Fruit fly (Drosophila melanogaster): ENCODE measurements around the gene m.

m gene

dm6 chrX:11715937-11716730 lies 37.9 kb upstream of the m start (continued):
- no peak for TF ChIP-seq D (optimal IDR thresholded peaks at IDR 0.05)
- peak; percentile 87 for TF ChIP-seq D (GFP tag; optimal IDR thresholded peaks at IDR 0.05)
- TF ChIP-seq CG7963 (GFP tag; IDR thresholded peaks at IDR 0.05; ENCODE audit: partially characterized antibody): peak; percentile 78
- TF ChIP-seq Oli (tag; optimal IDR thresholded peaks at IDR 0.05): peak; percentile 92
- TF ChIP-seq mld (GFP tag; IDR thresholded peaks at IDR 0.05; ENCODE audit: partially characterized antibody): peak; percentile 64; the same call in 1 of the 3 replicates
- TF ChIP-seq inv (GFP tag; IDR thresholded peaks at IDR 0.05; ENCODE audit: partially characterized antibody): 0 out of 2 replicates have a peak, but pooled peaks have one; percentile 28
- no peak; the same call in none of the 2 replicates for TF ChIP-seq hbn (GFP tag; IDR thresholded peaks at IDR 0.05; ENCODE audit: partially characterized antibody)
- peak; percentile 76 for TF ChIP-seq CG6683 (GFP tag; optimal IDR thresholded peaks at IDR 0.05)
- TF ChIP-seq al (GFP tag; IDR thresholded peaks at IDR 0.05): peak; percentile 86
- TF ChIP-seq tll (GFP tag; optimal IDR thresholded peaks at IDR 0.05): no peak
- TF ChIP-seq CG2116 (GFP tag; optimal IDR thresholded peaks at IDR 0.05): no peak
- peak; percentile 93 for TF ChIP-seq CG10147 (GFP tag; optimal IDR thresholded peaks at IDR 0.05)
- no peak for TF ChIP-seq Tbp (GFP tag; optimal IDR thresholded peaks at IDR 0.05)
- TF ChIP-seq ranshi (GFP tag; IDR thresholded peaks at IDR 0.05): peak; percentile 73; the same call in 1 of the 2 replicates
- TF ChIP-seq nerfin-2 (GFP tag; IDR thresholded peaks at IDR 0.05; ENCODE audit: partially characterized antibody): peak; percentile 11; the same call in 1 of the 2 replicates
- peak; percentile 23 for TF ChIP-seq CG7271 (tag; optimal IDR thresholded peaks at IDR 0.05)
- peak; percentile 24 to 45 for TF ChIP-seq insv (GFP tag; optimal IDR thresholded peaks at IDR 0.05)
- peak; percentile 85 for TF ChIP-seq pnt (GFP tag; optimal IDR thresholded peaks at IDR 0.05)
- peak; percentile 80 for TF ChIP-seq CG3847 (GFP tag; IDR thresholded peaks at IDR 0.05)
- TF ChIP-seq prd (optimal IDR thresholded peaks at IDR 0.05): no peak
- TF ChIP-seq prd (GFP tag; IDR thresholded peaks at IDR 0.05): peak; percentile 90
- peak; percentile 67 for TF ChIP-seq en (GFP tag; optimal IDR thresholded peaks at IDR 0.05)
- TF ChIP-seq CG2202 (tag; optimal IDR thresholded peaks at IDR 0.05): peak; percentile 65
- peak; percentile 69 for TF ChIP-seq maf-S (GFP tag; optimal IDR thresholded peaks at IDR 0.05)
- peak; percentile 89 for TF ChIP-seq chn (GFP tag; optimal IDR thresholded peaks at IDR 0.05)
- TF ChIP-seq Ssrp (tag; optimal IDR thresholded peaks at IDR 0.05): peak; percentile 88
- TF ChIP-seq bowl (GFP tag; IDR thresholded peaks at IDR 0.05): 0 out of 2 replicates have a peak, but pooled peaks have one; percentile 17
- TF ChIP-seq Meics (GFP tag; optimal IDR thresholded peaks at IDR 0.05): peak; percentile 93
- TF ChIP-seq NK7.1 (GFP tag; optimal IDR thresholded peaks at IDR 0.05): peak; percentile 76
- TF ChIP-seq hkb (optimal IDR thresholded peaks at IDR 0.05): no peak
- peak; percentile 83 for TF ChIP-seq hkb (GFP tag; IDR thresholded peaks at IDR 0.05)
- peak; percentile 75 for TF ChIP-seq CG11560 (tag; IDR thresholded peaks at IDR 0.05)
- TF ChIP-seq CG2129 (GFP tag; IDR thresholded peaks at IDR 0.05; ENCODE audit: partially characterized antibody): peak; percentile 69
- TF ChIP-seq HHEX (GFP tag; optimal IDR thresholded peaks at IDR 0.05): peak; percentile 86
- TF ChIP-seq MTF-1 (GFP tag; optimal IDR thresholded peaks at IDR 0.05; ENCODE audit: borderline replicate concordance): peak; percentile 66
- TF ChIP-seq tna (GFP tag; IDR thresholded peaks at IDR 0.05; ENCODE audit: partially characterized antibody): peak; percentile 29; the same call in 1 of the 2 replicates
- peak; percentile 53 for TF ChIP-seq CG11085 (GFP tag; IDR thresholded peaks at IDR 0.05)
- peak in 1 of 2 experiments; percentile 81 for TF ChIP-seq Eip74EF (GFP tag; optimal IDR thresholded peaks at IDR 0.05)
- peak; percentile 90 for TF ChIP-seq CG8924 (tag; optimal IDR thresholded peaks at IDR 0.05)
- peak; percentile 85 for TF ChIP-seq run (tag; optimal IDR thresholded peaks at IDR 0.05)
- TF ChIP-seq her (GFP tag; optimal IDR thresholded peaks at IDR 0.05): peak; percentile 63
- TF ChIP-seq Stat92E (GFP tag; optimal IDR thresholded peaks at IDR 0.05): peak in 1 of 3 experiments; percentile 18
- peak; percentile 79 for TF ChIP-seq Dll (GFP tag; IDR thresholded peaks at IDR 0.05; ENCODE audit: partially characterized antibody)
- peak; percentile 35 for TF ChIP-seq p53 (GFP tag; optimal IDR thresholded peaks at IDR 0.05)
- peak; percentile 83 for TF ChIP-seq sqz (GFP tag; optimal IDR thresholded peaks at IDR 0.05)
- peak; percentile 77 for TF ChIP-seq CG3407 (GFP tag; optimal IDR thresholded peaks at IDR 0.05)
- TF ChIP-seq CG7745 (tag; optimal IDR thresholded peaks at IDR 0.05): no peak
